Worm (Caenorhabditis elegans): ENCODE measurements around the gene irg-7.
A peak's percentile ranks its signal among the peaks of the same experiment; 100 is the strongest.

The irg-7 gene

ce11 chrX:3199249-3199648 lies 44.2 kb downstream of the irg-7 start, which contains the start of gene fax-1:
TSS of gene fax-1 (minus strand) at chrX:3199349.
- TF ChIP-seq nhr-23 (tag; optimal IDR thresholded peaks at IDR 0.05) (no peak), nhr-10 (tag; optimal IDR thresholded peaks at IDR 0.05) (no peak), lin-11 (tag; optimal IDR thresholded peaks at IDR 0.05) (no peak), Y55F3AM.14 (GFP tag; optimal IDR thresholded peaks at IDR 0.05) (no peak), crh-2 (tag; optimal IDR thresholded peaks at IDR 0.05) (no peak), mbf-1 (tag; optimal IDR thresholded peaks at IDR 0.05) (no peak), alr-1 (tag; optimal IDR thresholded peaks at IDR 0.05) (no peak), nhr-11 (tag; optimal IDR thresholded peaks at IDR 0.05) (no peak), ama-1 (optimal IDR thresholded peaks at IDR 0.05) (no peak), lin-13 (GFP tag; optimal IDR thresholded peaks at IDR 0.05) (no peak), dmd-4 (tag; optimal IDR thresholded peaks at IDR 0.05) (no peak)

ce11 chrX:3197319-3197718 lies 46.1 kb downstream of the irg-7 start:
- TF ChIP-seq lin-11 (tag; optimal IDR thresholded peaks at IDR 0.05) (no peak), unc-39 (tag; optimal IDR thresholded peaks at IDR 0.05) (no peak), lsy-2 (tag; optimal IDR thresholded peaks at IDR 0.05) (no peak), aly-2 (tag; optimal IDR thresholded peaks at IDR 0.05) (no peak), nhr-23 (tag; optimal IDR thresholded peaks at IDR 0.05) (no peak), blmp-1 (tag; optimal IDR thresholded peaks at IDR 0.05; ENCODE audit: insufficient read depth) (no peak), ZK546.5 (tag; optimal IDR thresholded peaks at IDR 0.05) (no peak), nhr-11 (tag; optimal IDR thresholded peaks at IDR 0.05) (no peak), skn-1 (tag; optimal IDR thresholded peaks at IDR 0.05) (no peak), nhr-21 (tag; optimal IDR thresholded peaks at IDR 0.05) (no peak), ztf-11 (tag; optimal IDR thresholded peaks at IDR 0.05) (no peak)

- no peak for TF ChIP-seq nhr-21 (tag; optimal IDR thresholded peaks at IDR 0.05)
- TF ChIP-seq unc-39 (tag; optimal IDR thresholded peaks at IDR 0.05) = no peak
- TF ChIP-seq sem-4 (tag; optimal IDR thresholded peaks at IDR 0.05) = peak; percentile 30
Measured at ce11 chrX:3191353-3192065, 51.9 kb downstream of the irg-7 start.

ce11 chrX:3190193-3190592 lies 53.2 kb downstream of the irg-7 start:
- no peak for TF ChIP-seq unc-39 (tag; optimal IDR thresholded peaks at IDR 0.05)
- peak; percentile 1 for TF ChIP-seq mab-5 (tag; optimal IDR thresholded peaks at IDR 0.05)

Measured in whole organism, L2 larva.